Fruit fly (Drosophila melanogaster): ENCODE measurements around the gene Rdh.

DNA sequence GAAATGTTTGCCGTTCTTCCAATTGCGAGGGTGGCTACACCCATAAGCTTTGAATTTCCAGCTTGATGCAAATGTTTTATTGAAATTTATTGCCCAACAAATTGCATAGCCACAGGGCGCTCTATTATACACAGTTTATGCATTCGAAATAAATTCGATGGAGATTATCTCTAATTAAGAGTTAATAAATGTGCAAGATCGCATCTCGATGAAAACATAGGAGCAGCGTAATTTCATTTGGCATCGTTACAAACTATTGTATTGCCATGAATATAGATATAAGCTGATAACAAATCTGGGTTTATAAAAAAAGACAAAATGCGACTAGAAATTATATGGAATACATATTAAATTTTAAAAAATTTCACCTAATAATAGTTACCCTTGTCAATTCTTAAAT lies 25.2 kb downstream of the Rdh start:
- TF ChIP-seq psq (optimal IDR thresholded peaks at IDR 0.05) = no peak
- no peak for TF ChIP-seq usp (GFP tag; optimal IDR thresholded peaks at IDR 0.05)
- TF ChIP-seq EcR (GFP tag; optimal IDR thresholded peaks at IDR 0.05) = no peak
- no peak for TF ChIP-seq CG8478 (optimal IDR thresholded peaks at IDR 0.05)

Measured in whole organism.